Worm (Caenorhabditis elegans) whole organism, late embryonic: Measurements from ENCODE around the gene C02D5.2.

Experiments
- C08G9.2 ChIP-seq: sonication (generic microtip); optimal IDR thresholded peaks from 2 replicates; lab custom pipeline; 2016; ENCODE audit warnings: mild to moderate bottlenecking, missing genetic modification characterization, moderate library complexity, missing compliant biosample characterization
- C38D4.7 ChIP-seq: fragments of 200-800 bp; sonication (Bioruptor generic); optimal IDR thresholded peaks from 2 replicates; lab custom pipeline; 2018; ENCODE audit warnings: mild to moderate bottlenecking, missing genetic modification characterization, moderate library complexity, missing compliant biosample characterization
- F13H6.1 ChIP-seq: sonication (generic microtip); optimal IDR thresholded peaks from 2 replicates; lab custom pipeline; 2016; ENCODE audit warnings: missing genetic modification characterization, missing compliant biosample characterization
- K02D7.2 ChIP-seq: sonication (generic microtip); optimal IDR thresholded peaks from 2 replicates; lab custom pipeline; 2017; ENCODE audit warnings: mild to moderate bottlenecking, missing genetic modification characterization, missing compliant biosample characterization
- K09A11.1 ChIP-seq: sonication (generic microtip); optimal IDR thresholded peaks from 2 replicates; lab custom pipeline; 2017; ENCODE audit warnings: antibody characterized with exemption, mild to moderate bottlenecking, missing genetic modification characterization, missing compliant biosample characterization; ENCODE audit not compliant: insufficient read depth
- Y22D7AL.16 ChIP-seq: sonication (generic microtip); optimal IDR thresholded peaks from 2 replicates; lab custom pipeline; 2016; ENCODE audit warnings: missing genetic modification characterization, missing compliant biosample characterization
- ahr-1 ChIP-seq: sonication (generic microtip); optimal IDR thresholded peaks from 2 replicates; lab custom pipeline; 2016; ENCODE audit warnings: missing genetic modification characterization, missing compliant biosample characterization
- ama-1 ChIP-seq: fragments of 150-350 bp; optimal IDR thresholded peaks from 2 replicates; lab custom pipeline; 2014
- ceh-18 ChIP-seq: sonication (generic microtip); optimal IDR thresholded peaks from 2 replicates; lab custom pipeline; 2016; ENCODE audit warnings: missing genetic modification characterization, missing compliant biosample characterization
- ceh-19 ChIP-seq: fragments of 200-800 bp; sonication (Bioruptor generic); optimal IDR thresholded peaks from 2 replicates; lab custom pipeline; 2018; ENCODE audit warnings: mild to moderate bottlenecking, missing genetic modification characterization, missing compliant biosample characterization
- ceh-2 ChIP-seq: sonication (generic microtip); optimal IDR thresholded peaks from 2 replicates; lab custom pipeline; 2016; ENCODE audit warnings: missing genotype, missing genetic modification characterization, missing compliant biosample characterization
- ceh-22 ChIP-seq: sonication (generic microtip); optimal IDR thresholded peaks from 2 replicates; lab custom pipeline; 2017; ENCODE audit warnings: missing biosample characterization, missing genetic modification characterization
- ceh-24 ChIP-seq: sonication (generic microtip); optimal IDR thresholded peaks from 2 replicates; lab custom pipeline; 2016; ENCODE audit warnings: mild to moderate bottlenecking, missing genetic modification characterization, missing compliant biosample characterization
- ceh-30 ChIP-seq: fragments of 150-350 bp; optimal IDR thresholded peaks from 2 replicates; lab custom pipeline; 2014; ENCODE audit warnings: missing biosample characterization, missing genetic modification characterization
- ceh-31 ChIP-seq: sonication (generic microtip); optimal IDR thresholded peaks from 2 replicates; lab custom pipeline; 2016; ENCODE audit warnings: missing genetic modification characterization, missing compliant biosample characterization
- che-1 ChIP-seq: sonication (generic microtip); optimal IDR thresholded peaks from 2 replicates; lab custom pipeline; 2016; ENCODE audit warnings: mild to moderate bottlenecking, missing genetic modification characterization, missing compliant biosample characterization
- dmd-4 ChIP-seq: sonication (generic microtip); optimal IDR thresholded peaks from 2 replicates; lab custom pipeline; 2016; ENCODE audit warnings: borderline replicate concordance, missing genetic modification characterization, missing compliant biosample characterization
- elt-4 ChIP-seq: sonication (generic microtip); optimal IDR thresholded peaks from 2 replicates; lab custom pipeline; 2016; ENCODE audit warnings: missing genetic modification characterization, missing compliant biosample characterization
- ets-4 ChIP-seq: sonication (generic microtip); optimal IDR thresholded peaks from 2 replicates; lab custom pipeline; 2016; ENCODE audit warnings: missing genetic modification characterization, missing compliant biosample characterization
- eyg-1 ChIP-seq: sonication (generic microtip); optimal IDR thresholded peaks from 2 replicates; lab custom pipeline; 2016; ENCODE audit warnings: missing genotype, missing genetic modification characterization, missing compliant biosample characterization
- gmeb-2 ChIP-seq: sonication (generic microtip); optimal IDR thresholded peaks from 2 replicates; lab custom pipeline; 2016; ENCODE audit warnings: missing genetic modification characterization, inconsistent platforms, missing compliant biosample characterization
- hlh-13 ChIP-seq: fragments of 200-800 bp; sonication (Bioruptor generic); optimal IDR thresholded peaks from 2 replicates; lab custom pipeline; 2018; ENCODE audit warnings: mild to moderate bottlenecking, missing genetic modification characterization, missing compliant biosample characterization
- hlh-30 ChIP-seq: sonication (generic microtip); optimal IDR thresholded peaks from 2 replicates; lab custom pipeline; 2017; ENCODE audit warnings: antibody characterized with exemption, missing genetic modification characterization, missing compliant biosample characterization; ENCODE audit not compliant: insufficient read depth
- hlh-6 ChIP-seq: sonication (generic microtip); optimal IDR thresholded peaks from 2 replicates; lab custom pipeline; 2016; ENCODE audit warnings: missing genotype, missing genetic modification characterization, missing compliant biosample characterization
- madf-2 ChIP-seq: sonication (generic microtip); optimal IDR thresholded peaks from 2 replicates; lab custom pipeline; 2017; ENCODE audit warnings: missing genetic modification characterization, missing compliant biosample characterization
- pag-3 ChIP-seq: sonication (generic microtip); optimal IDR thresholded peaks from 2 replicates; lab custom pipeline; 2016; ENCODE audit warnings: missing compliant biosample characterization, missing genetic modification characterization, borderline replicate concordance
- pat-9 ChIP-seq: fragments of 200-800 bp; sonication (Bioruptor generic); optimal IDR thresholded peaks from 2 replicates; lab custom pipeline; 2018; ENCODE audit warnings: mild to moderate bottlenecking, missing genetic modification characterization, moderate library complexity, missing compliant biosample characterization
- pax-1 ChIP-seq: fragments of 150-350 bp; optimal IDR thresholded peaks from 2 replicates; lab custom pipeline; 2014; ENCODE audit warnings: missing biosample characterization, missing genetic modification characterization
- pha-2 ChIP-seq: sonication (generic microtip); optimal IDR thresholded peaks from 2 replicates; lab custom pipeline; 2017; ENCODE audit warnings: mild to moderate bottlenecking, missing genetic modification characterization, missing compliant biosample characterization
- pha-4 ChIP-seq: fragments of 150-350 bp; optimal IDR thresholded peaks from 2 replicates; lab custom pipeline; 2018; ENCODE audit warnings: missing biosample characterization, missing genetic modification reagents, missing genetic modification characterization
- pqm-1 ChIP-seq: sonication (generic microtip); optimal IDR thresholded peaks from 2 replicates; lab custom pipeline; 2016; ENCODE audit warnings: missing genetic modification characterization, missing compliant biosample characterization
- pros-1 ChIP-seq: fragments of 150-350 bp; optimal IDR thresholded peaks from 2 replicates; lab custom pipeline; 2014; ENCODE audit warnings: missing biosample characterization, missing genetic modification reagents, missing genetic modification characterization
- ref-2 ChIP-seq: sonication (generic microtip); optimal IDR thresholded peaks from 2 replicates; lab custom pipeline; 2016; ENCODE audit warnings: missing genetic modification characterization, missing compliant biosample characterization
- rnt-1 ChIP-seq: sonication (generic microtip); optimal IDR thresholded peaks from 2 replicates; lab custom pipeline; 2016; ENCODE audit warnings: missing genetic modification characterization, missing compliant biosample characterization
- tbx-2 ChIP-seq: sonication (generic microtip); optimal IDR thresholded peaks from 2 replicates; lab custom pipeline; 2016; ENCODE audit warnings: missing genetic modification characterization, missing compliant biosample characterization
- tbx-7 ChIP-seq: sonication (generic microtip); optimal IDR thresholded peaks from 2 replicates; lab custom pipeline; 2016; ENCODE audit warnings: missing genotype, missing genetic modification characterization, missing compliant biosample characterization
- ttx-3 ChIP-seq: sonication (generic microtip); optimal IDR thresholded peaks from 2 replicates; lab custom pipeline; 2016; ENCODE audit warnings: missing genetic modification reagents, missing genetic modification characterization, missing compliant biosample characterization
- unc-3 ChIP-seq, 2 experiments: fragments of 200-800 bp in 1 of 2; sonication (Bioruptor generic) in 1 of 2; sonication (generic microtip) in 1 of 2; conservative IDR thresholded peaks in 1 of 2; optimal IDR thresholded peaks in 1 of 2; 2 replicates each; pipeline versions ENCODE4 v1.3.6 to Lab custom; 2016 to 2022; ENCODE audit warnings: missing compliant biosample characterization in 2 of 2, missing genetic modification characterization in 2 of 2, missing genetic modification reagents in 1 of 2
- unc-42 ChIP-seq: sonication (generic microtip); optimal IDR thresholded peaks from 2 replicates; lab custom pipeline; 2016; ENCODE audit warnings: missing genotype, missing genetic modification characterization, missing compliant biosample characterization
- unc-86 ChIP-seq: sonication (generic microtip); optimal IDR thresholded peaks from 2 replicates; lab custom pipeline; 2016; ENCODE audit warnings: missing genetic modification characterization, missing compliant biosample characterization
- ztf-16 ChIP-seq: sonication (generic microtip); optimal IDR thresholded peaks from 2 replicates; lab custom pipeline; 2017; ENCODE audit warnings: missing genetic modification characterization, missing compliant biosample characterization

Gene C02D5.2

ce11 chrIII:8593620-8594019 lies 36.5 kb downstream of the C02D5.2 start, which contains the start of gene C06E1.7:
C06E1.7 (minus strand) TSS chrIII:8593720.
- TF ChIP-seq ceh-19 (GFP tag; lab: Kevin White, UChicago) (no peak), elt-4 (tag; lab: Kevin White, UChicago) (no peak), ceh-31 (no peak), unc-3 (GFP tag; conservative IDR thresholded peaks at IDR 0.05; lab: Robert Waterston, UW) (no peak), unc-3 (tag; optimal IDR thresholded peaks at IDR 0.05; lab: Kevin White, UChicago) (no peak), ceh-2 (tag; lab: Kevin White, UChicago) (no peak), hlh-13 (GFP tag; lab: Kevin White, UChicago) (no peak), ref-2 (tag; lab: Kevin White, UChicago) (no peak), pat-9 (tag; lab: Kevin White, UChicago) (no peak), tbx-2 (no peak), ama-1 (lab: Kevin White, UChicago) (no peak), ceh-30 (tag; lab: Kevin White, UChicago) (no peak), pha-2 (tag; lab: Kevin White, UChicago) (no peak), pax-1 (tag; lab: Kevin White, UChicago) (no peak), ceh-18 (no peak), C38D4.7 (GFP tag; lab: Kevin White, UChicago) (no peak), F13H6.1 (no peak)

ce11 chrIII:8594088-8594487 lies 37.0 kb downstream of the C02D5.2 start:
- TF ChIP-seq che-1 (tag; lab: Kevin White, UChicago) (no peak), rnt-1 (no peak), K09A11.1 (tag; lab: Kevin White, UChicago) (no peak), ceh-24 (tag; lab: Kevin White, UChicago) (no peak), gmeb-2 (no peak), eyg-1 (tag; lab: Kevin White, UChicago) (no peak), ets-4 (tag; lab: Kevin White, UChicago) (no peak), ceh-30 (tag; lab: Kevin White, UChicago) (no peak), Y22D7AL.16 (tag; lab: Kevin White, UChicago) (no peak), tbx-7 (no peak), madf-2 (tag; lab: Kevin White, UChicago) (no peak), ama-1 (lab: Kevin White, UChicago) (no peak), hlh-30 (tag; lab: Kevin White, UChicago) (no peak), C08G9.2 (tag; lab: Kevin White, UChicago) (no peak)

- TF ChIP-seq ceh-31, result peak; percentile 0
- TF ChIP-seq ceh-30 (tag; lab: Kevin White, UChicago), result no peak
These were observed 39.6 kb downstream of the C02D5.2 start for ce11 chrIII:8596692-8597091.

ce11 chrIII:8597770-8598169 lies 40.6 kb downstream of the C02D5.2 start, which contains the start of gene ztf-30:
ztf-30 (minus strand) TSS chrIII:8597870.
- TF ChIP-seq madf-2 (tag; lab: Kevin White, UChicago) (no peak), pqm-1 (tag; lab: Kevin White, UChicago) (no peak), pag-3 (tag; lab: Kevin White, UChicago) (no peak), pha-4 (tag; lab: Kevin White, UChicago) (no peak), unc-42 (tag; lab: Kevin White, UChicago) (no peak), che-1 (tag; lab: Kevin White, UChicago) (no peak), hlh-13 (GFP tag; lab: Kevin White, UChicago) (no peak)

- TF ChIP-seq ahr-1 (no peak), ceh-22 (tag; lab: Kevin White, UChicago) (no peak), ztf-16 (tag; lab: Kevin White, UChicago) (no peak), ttx-3 (tag; lab: Kevin White, UChicago) (no peak), K02D7.2 (tag; lab: Kevin White, UChicago) (no peak), dmd-4 (no peak), ceh-18 (no peak), pros-1 (tag; lab: Kevin White, UChicago) (no peak), unc-86 (tag; lab: Kevin White, UChicago) (no peak), unc-42 (tag; lab: Kevin White, UChicago) (no peak), hlh-6 (tag; lab: Kevin White, UChicago) (no peak), tbx-2 (no peak)
- TF ChIP-seq, all 69 proteins: peak for 0
These were observed 41.8 kb downstream of the C02D5.2 start for ce11 chrIII:8598961-8599360.
